Worm (Caenorhabditis elegans): ENCODE measurements around the gene F18A12.7.

F18A12.7 gene

DNA sequence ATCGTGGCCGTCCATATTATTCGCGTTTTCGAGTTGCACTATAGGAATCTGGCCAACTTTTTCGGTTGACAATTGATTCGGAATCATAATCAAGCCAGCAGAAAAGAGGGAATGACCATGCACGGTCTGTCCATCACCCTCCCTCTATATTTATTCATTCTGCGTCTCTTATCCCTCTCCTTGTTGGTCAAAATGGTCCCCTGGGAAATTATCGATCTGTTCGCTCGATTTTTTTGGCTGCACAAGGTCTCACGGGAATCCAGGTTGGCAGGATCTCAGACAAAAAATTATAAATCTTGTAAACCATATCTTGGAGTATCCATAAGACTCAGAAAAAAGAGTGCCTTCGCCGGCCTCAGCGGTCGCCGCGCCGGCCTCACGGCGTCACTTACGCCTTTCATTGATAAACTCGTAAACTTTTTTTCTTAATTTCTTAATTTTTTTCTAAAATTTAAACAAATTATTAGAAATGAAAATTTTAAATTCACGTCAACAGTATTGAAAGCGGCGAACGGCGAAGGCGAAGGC is at the start of gene F18A12.7, which contains the start of gene F18A12.2:
F18A12.7 (minus strand) TSS at position 101 of the 528 bp plus-strand sequence.
F18A12.2 (plus strand) TSS at position 478 of the 528 bp plus-strand sequence.
- TF ChIP-seq unc-30 (tag; optimal IDR thresholded peaks at IDR 0.05) (no peak), nhr-11 (tag; optimal IDR thresholded peaks at IDR 0.05) (no peak), unc-86 (tag; optimal IDR thresholded peaks at IDR 0.05) (no peak), C34B4.2 (tag; optimal IDR thresholded peaks at IDR 0.05) (no peak), lir-3 (tag; optimal IDR thresholded peaks at IDR 0.05; ENCODE audit: poor library complexity) (no peak), nhr-84 (tag; optimal IDR thresholded peaks at IDR 0.05) (no peak), ets-5 (GFP tag; IDR thresholded peaks at IDR 0.05) (no peak), rnt-1 (tag; optimal IDR thresholded peaks at IDR 0.05) (no peak), sup-37 (GFP tag; optimal IDR thresholded peaks at IDR 0.05) (no peak), ceh-88 (GFP tag; IDR thresholded peaks at IDR 0.05) (no peak)

DNA sequence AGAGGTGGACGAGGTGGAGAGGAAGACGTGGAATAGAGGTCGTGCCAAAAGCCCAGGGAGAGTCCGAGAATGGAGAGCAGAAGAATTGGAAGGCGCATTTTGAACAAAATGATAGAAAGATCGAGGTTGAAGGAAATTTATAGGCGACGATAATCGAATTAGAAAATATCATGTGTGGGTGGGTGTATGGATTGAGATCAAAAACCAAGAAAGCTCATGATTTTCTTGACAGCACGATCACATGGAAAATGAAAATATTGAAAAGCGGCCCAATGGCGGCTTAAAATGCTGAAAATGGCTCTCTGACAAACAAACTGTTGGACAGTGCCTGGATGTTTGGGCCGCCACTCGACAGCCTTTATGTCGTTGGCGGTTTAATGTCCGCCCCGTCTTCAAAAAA is 48.8 kb upstream of the F18A12.7 start, which contains the start of gene C16C8.9:
C16C8.9 (minus strand) TSS at position 101 of the 400 bp plus-strand sequence.
- TF ChIP-seq unc-130 (tag; optimal IDR thresholded peaks at IDR 0.05): no peak
- no peak for TF ChIP-seq unc-62 (GFP tag; optimal IDR thresholded peaks at IDR 0.05)
- no peak for TF ChIP-seq egl-27 (tag; optimal IDR thresholded peaks at IDR 0.05)
- TF ChIP-seq nhr-28 (tag; optimal IDR thresholded peaks at IDR 0.05): no peak
- no peak for TF ChIP-seq lsy-2 (tag; optimal IDR thresholded peaks at IDR 0.05)
- TF ChIP-seq elt-2 (tag; optimal IDR thresholded peaks at IDR 0.05): no peak
- no peak for TF ChIP-seq lir-3 (tag; optimal IDR thresholded peaks at IDR 0.05; ENCODE audit: poor library complexity)
- TF ChIP-seq nhr-77 (tag; optimal IDR thresholded peaks at IDR 0.05): no peak
- TF ChIP-seq dpl-1 (GFP tag; optimal IDR thresholded peaks at IDR 0.05): no peak
- TF ChIP-seq pqm-1 (tag; optimal IDR thresholded peaks at IDR 0.05): no peak
- TF ChIP-seq ceh-88 (GFP tag; IDR thresholded peaks at IDR 0.05): no peak

DNA sequence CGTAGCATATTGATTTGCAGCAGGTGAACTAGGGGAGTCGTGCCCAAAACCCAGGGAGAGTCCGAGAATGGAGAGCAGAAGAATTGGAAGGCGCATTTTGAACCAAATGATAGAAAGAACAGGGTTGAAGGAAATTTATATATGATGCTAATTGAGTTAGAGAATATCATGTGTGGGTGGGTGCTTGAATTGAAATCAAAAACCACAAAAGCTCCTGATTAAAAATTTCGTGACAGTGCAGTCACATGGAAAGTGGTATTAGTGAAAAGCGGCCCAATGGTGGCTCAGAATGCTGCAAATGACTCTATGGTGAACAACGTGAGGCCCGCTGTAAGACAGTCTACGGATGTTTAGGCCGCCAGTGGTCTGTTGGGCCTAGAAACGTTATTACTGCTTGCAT is 47.3 kb upstream of the F18A12.7 start, which contains the start of gene C16C8.8:
C16C8.8 (minus strand) TSS at position 101 of the 400 bp plus-strand sequence.
- TF ChIP-seq nhr-20 (tag; optimal IDR thresholded peaks at IDR 0.05) (no peak), unc-130 (tag; optimal IDR thresholded peaks at IDR 0.05) (no peak), aha-1 (tag; optimal IDR thresholded peaks at IDR 0.05) (no peak), pax-3 (tag; optimal IDR thresholded peaks at IDR 0.05) (no peak), skn-1 (tag; optimal IDR thresholded peaks at IDR 0.05) (no peak), nhr-11 (tag; optimal IDR thresholded peaks at IDR 0.05) (no peak), dpl-1 (GFP tag; optimal IDR thresholded peaks at IDR 0.05) (no peak), jun-1 (tag; optimal IDR thresholded peaks at IDR 0.05) (no peak), elt-2 (tag; optimal IDR thresholded peaks at IDR 0.05) (no peak), unc-30 (tag; optimal IDR thresholded peaks at IDR 0.05) (no peak), ceh-88 (GFP tag; IDR thresholded peaks at IDR 0.05) (no peak), mdl-1 (tag; optimal IDR thresholded peaks at IDR 0.05) (no peak), hpl-2 (GFP tag; optimal IDR thresholded peaks at IDR 0.05) (no peak)

DNA sequence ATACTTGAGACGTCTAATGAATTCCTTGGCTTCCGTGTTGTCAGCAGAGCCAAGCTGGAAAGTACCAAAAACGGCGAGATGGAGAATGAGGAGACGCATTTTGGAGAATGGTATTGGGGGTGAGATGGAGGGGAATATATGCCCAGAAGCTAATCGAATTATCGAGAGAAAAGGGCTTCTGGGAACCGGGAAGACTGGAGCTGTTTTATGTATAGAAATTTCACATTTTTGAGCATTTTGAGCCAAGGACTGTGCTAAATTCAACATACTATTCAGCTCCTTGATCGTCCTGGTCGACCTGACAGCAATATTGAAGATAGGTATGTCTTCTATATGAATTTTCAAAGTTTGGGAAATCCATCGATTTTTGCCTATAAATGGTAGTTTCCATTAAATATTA is 45.8 kb upstream of the F18A12.7 start, which contains the start of gene C16C8.7:
C16C8.7 (minus strand) TSS at position 101 of the 400 bp plus-strand sequence.
- TF ChIP-seq lin-13 (GFP tag; optimal IDR thresholded peaks at IDR 0.05): no peak
- no peak for TF ChIP-seq lin-39 (tag; optimal IDR thresholded peaks at IDR 0.05)
- TF ChIP-seq elt-3 (tag; optimal IDR thresholded peaks at IDR 0.05): no peak
- TF ChIP-seq nhr-90 (tag; optimal IDR thresholded peaks at IDR 0.05; ENCODE audit: poor library complexity): no peak
- no peak for TF ChIP-seq lin-35 (GFP tag; optimal IDR thresholded peaks at IDR 0.05)
- no peak for TF ChIP-seq egl-13 (tag; optimal IDR thresholded peaks at IDR 0.05)
- TF ChIP-seq lin-15B (tag; optimal IDR thresholded peaks at IDR 0.05): no peak
- no peak for TF ChIP-seq pag-3 (tag; optimal IDR thresholded peaks at IDR 0.05; ENCODE audit: borderline replicate concordance, insufficient read depth)
- no peak for TF ChIP-seq nhr-84 (tag; optimal IDR thresholded peaks at IDR 0.05)
- no peak for TF ChIP-seq snpc-4 (tag; optimal IDR thresholded peaks at IDR 0.05)
- no peak for TF ChIP-seq lin-14 (GFP tag; optimal IDR thresholded peaks at IDR 0.05)
- no peak for TF ChIP-seq F16B12.6 (tag; optimal IDR thresholded peaks at IDR 0.05)
- no peak for TF ChIP-seq ztf-4 (tag; optimal IDR thresholded peaks at IDR 0.05)
- no peak for TF ChIP-seq xbp-1 (tag; optimal IDR thresholded peaks at IDR 0.05)
- no peak for TF ChIP-seq efl-1 (optimal IDR thresholded peaks at IDR 0.05)
- no peak for TF ChIP-seq efl-1 (GFP tag; optimal IDR thresholded peaks at IDR 0.05 in 1 of 2)
- TF ChIP-seq nhr-85 (tag): no peak
- TF ChIP-seq dsc-1 (tag; optimal IDR thresholded peaks at IDR 0.05): no peak
- TF ChIP-seq Y116A8C.19 (tag; optimal IDR thresholded peaks at IDR 0.05; ENCODE audit: borderline replicate concordance): no peak
- TF ChIP-seq ceh-82 (tag; optimal IDR thresholded peaks at IDR 0.05): no peak
- no peak for TF ChIP-seq jun-1 (tag; optimal IDR thresholded peaks at IDR 0.05)
